Worm (Caenorhabditis elegans): ENCODE data around the gene clec-124.
A peak's percentile ranks its signal among the peaks of the same experiment; 100 is the strongest.

ce11 chrII:3245836-3246235, 3.7 kb upstream of the clec-124 start, which contains the start of gene C17F4.7:
- TF ChIP-seq pqm-1 (tag; optimal IDR thresholded peaks at IDR 0.05) (peak; percentile 84), hlh-30 (tag; optimal IDR thresholded peaks at IDR 0.05; ENCODE audit: insufficient read depth) (peak; percentile 2), lin-13 (GFP tag; optimal IDR thresholded peaks at IDR 0.05) (no peak), aha-1 (tag) (peak; percentile 62), daf-8 (GFP tag; IDR thresholded peaks at IDR 0.05) (no peak)

Measured in whole organism, L4 larva.